Fruit fly (Drosophila melanogaster) whole organism, embryonic: Measurements from ENCODE around the gene HDAC4.
A peak's percentile ranks its signal among the peaks of the same experiment; 100 is the strongest.

ENCODE experiments used
- Bgb ChIP-seq: fragments of 200-800 bp; sonication (Bioruptor generic); IDR thresholded peaks from 2 replicates; pipeline ENCODE4 v1.3.6; 2022; ENCODE audit warnings: missing biosample characterization, missing genetic modification characterization; ENCODE audit not compliant: partially characterized antibody
- Blimp-1 ChIP-seq: fragments of 200-800 bp; sonication (Bioruptor generic); optimal IDR thresholded peaks from 3 replicates; lab custom pipeline; 2018; ENCODE audit warnings: missing biosample characterization, missing genetic modification characterization, mild to moderate bottlenecking, moderate library complexity, missing genetic modification reagents
- BtbVII ChIP-seq: fragments of 200-800 bp; sonication (Bioruptor generic); optimal IDR thresholded peaks from 3 replicates; lab custom pipeline; 2017; ENCODE audit warnings: missing biosample characterization, mild to moderate bottlenecking, missing genetic modification characterization
- CG10274 ChIP-seq: fragments of 200-800 bp; sonication (Bioruptor generic); optimal IDR thresholded peaks from 3 replicates; lab custom pipeline; 2017; ENCODE audit warnings: missing biosample characterization, mild to moderate bottlenecking, missing genetic modification characterization
- CG10366 ChIP-seq: fragments of 200-800 bp; sonication (Bioruptor generic); IDR thresholded peaks from 2 replicates; pipeline ENCODE4 v1.3.6; 2022; ENCODE audit warnings: missing biosample characterization, missing genetic modification characterization
- CG11504 ChIP-seq: fragments of 200-800 bp; sonication (Bioruptor generic); optimal IDR thresholded peaks from 3 replicates; lab custom pipeline; 2019; ENCODE audit warnings: missing biosample characterization, mild to moderate bottlenecking, missing genetic modification characterization, moderate library complexity
- CG11723 ChIP-seq: fragments of 200-800 bp; sonication (Bioruptor generic); optimal IDR thresholded peaks from 2 replicates; lab custom pipeline; 2017; ENCODE audit warnings: missing biosample characterization, mild to moderate bottlenecking, missing genetic modification characterization
- CG12769 ChIP-seq: fragments of 200-800 bp; sonication (Bioruptor generic); optimal IDR thresholded peaks from 2 replicates; lab custom pipeline; 2019; ENCODE audit warnings: missing biosample characterization, mild to moderate bottlenecking, missing genetic modification characterization, moderate library complexity
- CG13296 ChIP-seq: fragments of 200-800 bp; sonication (Bioruptor generic); optimal IDR thresholded peaks from 3 replicates; lab custom pipeline; 2018; ENCODE audit warnings: missing biosample characterization, mild to moderate bottlenecking, missing genetic modification characterization
- CG14014 ChIP-seq: fragments of 200-800 bp; sonication (Bioruptor generic); IDR thresholded peaks from 2 replicates; pipeline ENCODE4 v1.3.6; 2022; ENCODE audit warnings: missing biosample characterization, missing genetic modification characterization
- CG15514 ChIP-seq: fragments of 200-800 bp; sonication (Bioruptor generic); optimal IDR thresholded peaks from 3 replicates; lab custom pipeline; 2017; ENCODE audit warnings: missing biosample characterization, missing genetic modification characterization, mild to moderate bottlenecking, moderate library complexity, missing genetic modification reagents
- CG17359 ChIP-seq: fragments of 200-800 bp; sonication (Bioruptor generic); optimal IDR thresholded peaks from 3 replicates; lab custom pipeline; 2018; ENCODE audit warnings: missing biosample characterization, mild to moderate bottlenecking, missing genetic modification characterization, moderate library complexity
- CG17802 ChIP-seq: fragments of 200-800 bp; sonication (Bioruptor generic); optimal IDR thresholded peaks from 2 replicates; lab custom pipeline; 2018; ENCODE audit warnings: missing biosample characterization, mild to moderate bottlenecking, missing genetic modification characterization, moderate library complexity
- CG17912 ChIP-seq: fragments of 200-800 bp; sonication (Bioruptor generic); optimal IDR thresholded peaks from 2 replicates; lab custom pipeline; 2018; ENCODE audit warnings: missing biosample characterization, mild to moderate bottlenecking, missing genetic modification characterization
- CG18599 ChIP-seq: fragments of 200-800 bp; sonication (Bioruptor generic); optimal IDR thresholded peaks from 3 replicates; lab custom pipeline; 2017; ENCODE audit warnings: missing biosample characterization, missing genetic modification characterization, mild to moderate bottlenecking, moderate library complexity, missing genetic modification reagents
- CG2120 ChIP-seq: fragments of 200-800 bp; sonication (Bioruptor generic); optimal IDR thresholded peaks from 3 replicates; lab custom pipeline; 2016; ENCODE audit warnings: missing biosample characterization, missing genetic modification characterization
- CG2199 ChIP-seq: fragments of 200-800 bp; sonication (Bioruptor generic); IDR thresholded peaks from 3 replicates; pipeline ENCODE4 v1.3.6; 2022; ENCODE audit warnings: missing biosample characterization, missing genetic modification characterization
- CG31441 ChIP-seq: fragments of 200-800 bp; sonication (Bioruptor generic); IDR thresholded peaks from 2 replicates; pipeline ENCODE4 v1.3.6; 2022; ENCODE audit warnings: missing biosample characterization, missing genetic modification characterization
- CG3163 ChIP-seq: fragments of 200-800 bp; sonication (Bioruptor generic); optimal IDR thresholded peaks from 3 replicates; lab custom pipeline; 2016; ENCODE audit warnings: missing biosample characterization, missing genetic modification characterization
- CG32532 ChIP-seq: fragments of 200-800 bp; sonication (Bioruptor generic); IDR thresholded peaks from 2 replicates; pipeline ENCODE4 v1.3.6; 2022; ENCODE audit warnings: missing biosample characterization, missing genetic modification characterization
- CG34422 ChIP-seq: fragments of 200-800 bp; sonication (Bioruptor generic); IDR thresholded peaks from 3 replicates; pipeline ENCODE4 v1.3.6; 2022; ENCODE audit warnings: missing biosample characterization, missing genetic modification characterization
- CG42726 ChIP-seq: fragments of 200-800 bp; sonication (Bioruptor generic); IDR thresholded peaks from 2 replicates; pipeline ENCODE4 v1.3.6; 2022; ENCODE audit warnings: missing biosample characterization, missing genetic modification characterization; ENCODE audit not compliant: partially characterized antibody
- CG4404 ChIP-seq: fragments of 200-800 bp; sonication (Bioruptor generic); IDR thresholded peaks from 2 replicates; pipeline ENCODE4 v1.3.6; 2022; ENCODE audit warnings: missing biosample characterization, missing genetic modification characterization
- CG4707 ChIP-seq: fragments of 200-800 bp; sonication (Bioruptor generic); optimal IDR thresholded peaks from 2 replicates; lab custom pipeline; 2018; ENCODE audit warnings: missing biosample characterization, mild to moderate bottlenecking, missing genetic modification characterization, moderate library complexity
- CG6654 ChIP-seq: fragments of 200-800 bp; sonication (Bioruptor generic); optimal IDR thresholded peaks from 2 replicates; lab custom pipeline; 2017; ENCODE audit warnings: missing biosample characterization, mild to moderate bottlenecking, missing genetic modification characterization
- CG8290 ChIP-seq, 3 experiments: fragments of 200-800 bp; sonication (Bioruptor generic); optimal IDR thresholded peaks; 2 replicates each; lab custom pipeline; 2016 to 2019; ENCODE audit warnings: missing biosample characterization in 3 of 3, missing genetic modification characterization in 3 of 3, mild to moderate bottlenecking in 2 of 3, moderate library complexity in 1 of 3
- CG8359 ChIP-seq: fragments of 200-800 bp; sonication (Bioruptor generic); optimal IDR thresholded peaks from 2 replicates; lab custom pipeline; 2017; ENCODE audit warnings: missing biosample characterization, mild to moderate bottlenecking, missing genetic modification characterization, borderline replicate concordance
- CG9609 ChIP-seq: fragments of 200-800 bp; sonication (Bioruptor generic); optimal IDR thresholded peaks from 3 replicates; lab custom pipeline; 2016; ENCODE audit warnings: missing biosample characterization, missing genetic modification characterization
- CG9932 ChIP-seq: fragments of 200-800 bp; sonication (Bioruptor generic); IDR thresholded peaks from 2 replicates; pipeline ENCODE4 v1.3.6; 2022; ENCODE audit warnings: missing biosample characterization, missing genetic modification characterization
- Deaf1 ChIP-seq: fragments of 200-800 bp; optimal IDR thresholded peaks from 3 replicates; lab custom pipeline; 2019; ENCODE audit warnings: missing biosample characterization, mild to moderate bottlenecking, missing genetic modification characterization, moderate library complexity
- Dp ChIP-seq: fragments of 200-800 bp; sonication (Bioruptor generic); optimal IDR thresholded peaks from 2 replicates; lab custom pipeline; 2018; ENCODE audit warnings: missing biosample characterization, mild to moderate bottlenecking, missing genetic modification characterization, moderate library complexity
- HLHmδ ChIP-seq: fragments of 200-800 bp; sonication (Bioruptor generic); optimal IDR thresholded peaks from 2 replicates; lab custom pipeline; 2018; ENCODE audit warnings: missing biosample characterization, mild to moderate bottlenecking, missing genetic modification characterization, moderate library complexity
- HmgZ ChIP-seq: fragments of 200-800 bp; sonication (Bioruptor generic); optimal IDR thresholded peaks from 2 replicates; lab custom pipeline; 2018; ENCODE audit warnings: missing biosample characterization, mild to moderate bottlenecking, missing genetic modification characterization
- Hmr ChIP-seq: fragments of 200-800 bp; sonication (Bioruptor generic); optimal IDR thresholded peaks from 3 replicates; lab custom pipeline; 2017; ENCODE audit warnings: mild to moderate bottlenecking, missing biosample characterization, missing genetic modification reagents, missing genetic modification characterization
- Opbp ChIP-seq: fragments of 200-800 bp; sonication (Bioruptor generic); IDR thresholded peaks from 3 replicates; pipeline ENCODE4 v1.3.6; 2022; ENCODE audit warnings: missing biosample characterization, missing genetic modification characterization; ENCODE audit not compliant: partially characterized antibody
- Rfx ChIP-seq: fragments of 200-800 bp; sonication (Bioruptor generic); IDR thresholded peaks from 2 replicates; pipeline ENCODE4 v1.3.6; 2022; ENCODE audit warnings: missing biosample characterization, missing genetic modification characterization
- Rx ChIP-seq: fragments of 200-800 bp; sonication (Bioruptor generic); IDR thresholded peaks from 2 replicates; pipeline ENCODE4 v1.3.6; 2022; ENCODE audit warnings: missing biosample characterization, missing genetic modification characterization
- Side ChIP-seq: fragments of 200-800 bp; sonication (Bioruptor generic); optimal IDR thresholded peaks from 2 replicates; lab custom pipeline; 2016; ENCODE audit warnings: missing biosample characterization, missing genetic modification characterization
- Sox102F ChIP-seq: fragments of 200-800 bp; sonication (Bioruptor generic); optimal IDR thresholded peaks from 2 replicates; lab custom pipeline; 2018; ENCODE audit warnings: missing biosample characterization, mild to moderate bottlenecking, missing genetic modification characterization, moderate library complexity
- Ssrp ChIP-seq: fragments of 200-800 bp; sonication (Bioruptor generic); optimal IDR thresholded peaks from 2 replicates; lab custom pipeline; 2018; ENCODE audit warnings: missing biosample characterization, mild to moderate bottlenecking, missing genetic modification characterization, moderate library complexity
- Xrp1 ChIP-seq: fragments of 200-800 bp; sonication (Bioruptor generic); IDR thresholded peaks from 2 replicates; pipeline ENCODE4 v1.3.6; 2022; ENCODE audit warnings: missing biosample characterization, missing genetic modification characterization
- gce ChIP-seq: fragments of 200-800 bp; sonication (Bioruptor generic); IDR thresholded peaks from 3 replicates; pipeline ENCODE4 v1.3.6; 2022; ENCODE audit warnings: missing biosample characterization, missing genetic modification characterization
- h ChIP-seq: fragments of >200 bp; optimal IDR thresholded peaks from 2 replicates; lab custom pipeline; 2017
- her ChIP-seq: fragments of 200-800 bp; sonication (Bioruptor generic); optimal IDR thresholded peaks from 2 replicates; lab custom pipeline; 2016; ENCODE audit warnings: missing biosample characterization, missing genetic modification characterization
- knrl ChIP-seq: fragments of 200-800 bp; sonication (Bioruptor generic); IDR thresholded peaks from 3 replicates; pipeline ENCODE4 v1.3.6; 2022; ENCODE audit warnings: missing biosample characterization, missing genetic modification characterization; ENCODE audit not compliant: partially characterized antibody
- rib ChIP-seq: fragments of 200-800 bp; sonication (Bioruptor generic); IDR thresholded peaks from 2 replicates; pipeline ENCODE4 v1.3.6; 2022; ENCODE audit warnings: missing biosample characterization, missing genetic modification characterization
- so ChIP-seq: fragments of 200-800 bp; sonication (Bioruptor generic); IDR thresholded peaks from 3 replicates; pipeline ENCODE4 v1.3.6; 2022; ENCODE audit warnings: missing biosample characterization, missing genetic modification characterization
- unpg ChIP-seq: fragments of 200-800 bp; sonication (Bioruptor generic); optimal IDR thresholded peaks from 3 replicates; lab custom pipeline; 2018; ENCODE audit warnings: missing biosample characterization, mild to moderate bottlenecking, missing genetic modification characterization, moderate library complexity
- zen2 ChIP-seq: fragments of 200-800 bp; sonication (Bioruptor generic); IDR thresholded peaks from 3 replicates; pipeline ENCODE4 v1.3.6; 2022; ENCODE audit warnings: missing biosample characterization, missing genetic modification characterization; ENCODE audit not compliant: partially characterized antibody

HDAC4 gene

dm6 chrX:13256967-13257366 is 28.5 kb downstream of the HDAC4 start:
- TF ChIP-seq CG3163 (GFP tag; lab: Kevin White, UChicago) (peak; percentile 76), Blimp-1 (GFP tag; lab: Kevin White, UChicago) (peak; percentile 27), zen2 (GFP tag; lab: Robert Waterston, UW) (no peak), CG18599 (GFP tag; lab: Kevin White, UChicago) (peak; percentile 36), so (GFP tag; lab: Robert Waterston, UW) (0 out of 3 replicates have a peak, but pooled peaks have one; percentile 9), Bgb (GFP tag; lab: Robert Waterston, UW) (peak; percentile 53), CG8290 (GFP tag; optimal IDR thresholded peaks at IDR 0.05; lab: Kevin White, UChicago) (peak; percentile 67), CG8290 (tag; optimal IDR thresholded peaks at IDR 0.05; lab: Kevin White, UChicago) (peak in 1 of 2 experiments; percentile 91), CG31441 (GFP tag; lab: Robert Waterston, UW) (0 out of 2 replicates have a peak, but pooled peaks have one; percentile 13), CG32532 (GFP tag; lab: Robert Waterston, UW) (peak; percentile 24; the same call in 1 of the 2 replicates), knrl (peak; percentile 38; the same call in 1 of the 3 replicates), h (no peak), CG8359 (GFP tag; lab: Kevin White, UChicago) (no peak), Rfx (GFP tag; lab: Robert Waterston, UW) (peak; percentile 41; the same call in 1 of the 2 replicates), CG12769 (tag; lab: Kevin White, UChicago) (peak; percentile 43), CG11504 (tag; lab: Kevin White, UChicago) (peak; percentile 32), BtbVII (GFP tag; lab: Kevin White, UChicago) (peak; percentile 24), Rx (GFP tag; lab: Robert Waterston, UW) (0 out of 2 replicates have a peak, but pooled peaks have one; percentile 11), gce (GFP tag; lab: Robert Waterston, UW) (no peak), CG10366 (GFP tag; lab: Robert Waterston, UW) (no peak), Dp (GFP tag; lab: Kevin White, UChicago) (peak; percentile 41), CG15514 (GFP tag; lab: Kevin White, UChicago) (peak; percentile 44), Hmr (GFP tag; lab: Kevin White, UChicago) (peak; percentile 35), Sox102F (GFP tag; lab: Kevin White, UChicago) (no peak), Side (GFP tag; lab: Kevin White, UChicago) (no peak), CG9932 (GFP tag; lab: Robert Waterston, UW) (no peak), CG6654 (no peak), HLHmδ (GFP tag; lab: Kevin White, UChicago) (peak; percentile 32), CG14014 (peak; percentile 17; the same call in 1 of the 2 replicates), rib (0 out of 2 replicates have a peak, but pooled peaks have one; percentile 22), Xrp1 (GFP tag; lab: Robert Waterston, UW) (peak; percentile 15; the same call in 1 of the 2 replicates), CG42726 (0 out of 2 replicates have a peak, but pooled peaks have one; percentile 18), her (GFP tag; lab: Kevin White, UChicago) (peak; percentile 36), CG2199 (GFP tag; lab: Robert Waterston, UW) (peak; percentile 97), CG17359 (tag; lab: Kevin White, UChicago) (peak; percentile 26), CG2120 (GFP tag; lab: Kevin White, UChicago) (peak; percentile 10), CG9609 (GFP tag; lab: Kevin White, UChicago) (no peak), CG34422 (GFP tag; lab: Robert Waterston, UW) (peak; percentile 55; the same call in 2 of the 3 replicates), CG13296 (GFP tag; lab: Kevin White, UChicago) (peak; percentile 56), CG17802 (tag; lab: Kevin White, UChicago) (no peak), CG17912 (GFP tag; lab: Kevin White, UChicago) (no peak), CG11723 (GFP tag; lab: Kevin White, UChicago) (no peak), CG10274 (GFP tag; lab: Kevin White, UChicago) (no peak), Deaf1 (tag; lab: Kevin White, UChicago) (peak; percentile 53), HmgZ (tag; lab: Kevin White, UChicago) (peak; percentile 39), CG4707 (peak; percentile 33), Opbp (GFP tag; lab: Robert Waterston, UW) (peak; percentile 40; the same call in 2 of the 3 replicates), unpg (peak; percentile 6), CG4404 (GFP tag; lab: Robert Waterston, UW) (no peak), Ssrp (tag; lab: Kevin White, UChicago) (no peak)
